Worm (Caenorhabditis elegans) whole organism, late embryonic: Measurements from ENCODE around the gene rga-5.

Experiments
- ama-1 ChIP-seq: fragments of 150-350 bp; optimal IDR thresholded peaks from 2 replicates; lab custom pipeline; 2014
- ceh-18 ChIP-seq: sonication (generic microtip); optimal IDR thresholded peaks from 2 replicates; lab custom pipeline; 2016; ENCODE audit warnings: missing genetic modification characterization, missing compliant biosample characterization
- ceh-9 ChIP-seq: sonication (generic microtip); optimal IDR thresholded peaks from 2 replicates; lab custom pipeline; 2016; ENCODE audit warnings: mild to moderate bottlenecking, missing genetic modification characterization, inconsistent platforms, missing compliant biosample characterization
- elt-4 ChIP-seq: sonication (generic microtip); optimal IDR thresholded peaks from 2 replicates; lab custom pipeline; 2016; ENCODE audit warnings: missing genetic modification characterization, missing compliant biosample characterization
- fkh-10 ChIP-seq: fragments of 150-350 bp; optimal IDR thresholded peaks from 2 replicates; lab custom pipeline; 2014; ENCODE audit warnings: missing biosample characterization, missing genetic modification reagents, missing genetic modification characterization
- pha-2 ChIP-seq: sonication (generic microtip); optimal IDR thresholded peaks from 2 replicates; lab custom pipeline; 2017; ENCODE audit warnings: mild to moderate bottlenecking, missing genetic modification characterization, missing compliant biosample characterization
- tbx-2 ChIP-seq: sonication (generic microtip); optimal IDR thresholded peaks from 2 replicates; lab custom pipeline; 2016; ENCODE audit warnings: missing genetic modification characterization, missing compliant biosample characterization
- ztf-16 ChIP-seq: sonication (generic microtip); optimal IDR thresholded peaks from 2 replicates; lab custom pipeline; 2017; ENCODE audit warnings: missing genetic modification characterization, missing compliant biosample characterization

DNA sequence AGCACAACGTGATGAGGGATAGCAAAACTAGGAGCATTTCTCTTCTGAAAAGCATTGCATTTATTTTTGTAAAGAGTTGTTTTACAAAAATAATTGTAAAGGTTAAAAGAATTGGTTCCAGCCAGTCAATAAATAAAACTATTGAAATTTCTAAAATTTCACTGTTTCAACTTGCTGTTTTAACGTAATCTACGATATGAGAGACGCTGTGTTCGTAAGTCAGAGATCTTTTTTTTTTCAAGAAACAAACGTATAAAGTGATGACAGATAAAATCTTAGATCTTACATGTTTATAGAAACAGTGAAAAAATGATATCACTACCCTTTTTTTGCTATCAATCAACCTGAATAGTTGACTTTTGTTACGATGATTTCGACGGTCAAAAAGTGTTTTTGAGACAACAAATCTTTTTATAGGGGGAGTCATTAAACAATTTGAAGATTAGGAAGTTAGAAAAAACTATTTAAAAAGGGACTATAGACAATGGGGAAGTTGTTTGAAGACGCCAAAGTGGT is 29.8 kb upstream of the rga-5 start, which contains the start of gene Y45F10D.6:
- TF ChIP-seq fkh-10 (GFP tag; lab: Kevin White, UChicago), result no peak
- no peak for TF ChIP-seq elt-4
- no peak for TF ChIP-seq ztf-16 (tag; lab: Kevin White, UChicago)
- TF ChIP-seq pha-2, result no peak
- TF ChIP-seq ceh-18 (tag; lab: Kevin White, UChicago), result no peak
- TF ChIP-seq ama-1 (lab: Kevin White, UChicago), result no peak
- TF ChIP-seq ceh-9 (tag; lab: Kevin White, UChicago), result no peak
- TF ChIP-seq tbx-2 (tag; lab: Kevin White, UChicago), result no peak
